Fruit fly (Drosophila melanogaster) Kc167 (cell line): Measurements from ENCODE around the gene mus301.

Experiments used
- Myc ChIP-seq: fragments of >200 bp; optimal IDR thresholded peaks from 2 replicates; lab custom pipeline; 2017; ENCODE audit warnings: missing external identifiers
- Sin3A ChIP-seq: fragments of >200 bp; optimal IDR thresholded peaks from 2 replicates; lab custom pipeline; 2018; ENCODE audit warnings: missing external identifiers
- h ChIP-seq: fragments of >200 bp; optimal IDR thresholded peaks from 3 replicates; lab custom pipeline; 2018; ENCODE audit warnings: missing external identifiers
- insv ChIP-seq: fragments of >200 bp; optimal IDR thresholded peaks from 3 replicates; lab custom pipeline; 2018; ENCODE audit warnings: missing external identifiers
- psq ChIP-seq: fragments of >200 bp; optimal IDR thresholded peaks from 2 replicates; lab custom pipeline; 2017; ENCODE audit warnings: missing external identifiers
- ttk ChIP-seq: sonication (Bioruptor generic); optimal IDR thresholded peaks from 2 replicates; lab custom pipeline; 2017; ENCODE audit warnings: missing external identifiers

The mus301 gene

dm6 chr3L:8187397-8187811, 49.8 kb downstream of the mus301 start:
- no peak for TF ChIP-seq h (lab: Kevin White, UChicago)
- no peak for TF ChIP-seq insv (lab: Kevin White, UChicago)
- no peak for TF ChIP-seq Sin3A (lab: Kevin White, UChicago)
- no peak for TF ChIP-seq psq (lab: Kevin White, UChicago)
- no peak for TF ChIP-seq ttk
- no peak for TF ChIP-seq Myc

dm6 chr3L:8189234-8189633, 51.6 kb downstream of the mus301 start:
- no peak for TF ChIP-seq Myc
- TF ChIP-seq h (lab: Kevin White, UChicago), result no peak
- no peak for TF ChIP-seq psq (lab: Kevin White, UChicago)
- TF ChIP-seq Sin3A (lab: Kevin White, UChicago), result no peak
- TF ChIP-seq insv (lab: Kevin White, UChicago), result no peak
- no peak for TF ChIP-seq ttk

- TF ChIP-seq psq (lab: Kevin White, UChicago), result no peak
- no peak for TF ChIP-seq ttk
- no peak for TF ChIP-seq Myc
- TF ChIP-seq Sin3A (lab: Kevin White, UChicago), result no peak
- TF ChIP-seq insv (lab: Kevin White, UChicago), result no peak
- no peak for TF ChIP-seq h (lab: Kevin White, UChicago)
Measured at dm6 chr3L:8191042-8191613, 53.5 kb downstream of the mus301 start, which contains the start of gene MED24. TSS of gene MED24 (plus strand) at chr3L:8191270.
